Fruit fly (Drosophila melanogaster): ENCODE results near the gene Cpr72Ec.

DNA sequence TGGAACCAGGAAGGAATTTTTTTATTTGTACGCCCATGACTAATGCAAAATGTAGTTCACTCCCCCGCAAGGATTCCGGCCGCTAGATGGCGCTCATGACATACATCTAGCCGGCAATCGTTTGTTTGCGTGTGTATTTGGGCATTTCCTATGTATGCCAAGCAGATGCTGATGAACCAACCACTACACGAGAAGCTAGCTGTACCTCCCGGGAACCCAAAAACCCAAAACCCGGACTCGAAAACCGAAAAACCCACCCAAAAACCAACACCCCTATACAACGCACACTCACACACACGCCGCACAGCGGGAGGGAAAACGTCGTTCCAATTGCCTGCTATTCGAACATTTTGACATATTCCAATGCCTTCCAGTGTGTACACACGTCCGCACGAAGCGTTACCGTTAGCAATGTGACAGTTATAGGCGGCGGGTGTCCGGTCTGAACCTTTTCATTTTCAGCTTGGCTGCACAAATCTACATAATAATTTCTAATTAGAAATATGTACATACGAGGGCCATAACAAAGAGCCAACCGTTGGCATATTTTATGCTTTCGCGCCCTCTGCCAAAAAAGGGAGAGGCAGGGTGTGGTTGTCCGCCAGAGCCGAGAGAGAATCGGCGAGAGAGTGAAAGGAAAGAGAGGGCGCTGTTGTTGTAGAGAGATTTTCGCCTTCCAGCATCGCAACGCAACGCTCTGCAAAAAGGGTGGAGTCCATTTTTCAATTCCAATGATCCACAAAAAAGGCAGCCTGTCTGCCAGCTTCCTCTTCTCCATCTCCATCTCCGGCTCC lies 40.9 kb upstream of the Cpr72Ec start:
- TF ChIP-seq GATAd (GFP tag; optimal IDR thresholded peaks at IDR 0.05) (no peak), Hnf4 (GFP tag; optimal IDR thresholded peaks at IDR 0.05) (no peak), CrebA (GFP tag; optimal IDR thresholded peaks at IDR 0.05; ENCODE audit: borderline replicate concordance) (no peak), Myc (optimal IDR thresholded peaks at IDR 0.05) (no peak), tai (GFP tag; optimal IDR thresholded peaks at IDR 0.05) (no peak)

Measured in whole organism, wandering third instar larva.